Worm (Caenorhabditis elegans) whole organism, midembryonic: ENCODE data around the gene fbxb-92.

Source experiments
- cog-1 ChIP-seq: sonication (generic microtip); optimal IDR thresholded peaks from 2 replicates; lab custom pipeline; 2016; ENCODE audit warnings: missing genetic modification characterization, missing compliant biosample characterization
- ztf-23 ChIP-seq: fragments of 200-800 bp; sonication (Bioruptor generic); IDR thresholded peaks from 2 replicates; pipeline ENCODE4 v1.3.6; 2022; ENCODE audit warnings: missing genetic modification reagents, missing genetic modification characterization, missing compliant biosample characterization

ce11 chrII:3781238-3781637, 33.9 kb upstream of the fbxb-92 start:
- TF ChIP-seq cog-1 (tag; lab: Kevin White, UChicago) (no peak), ztf-23 (GFP tag; lab: Robert Waterston, UW) (no peak)
